Worm (Caenorhabditis elegans) whole organism, L4/young adult: Measurements from ENCODE around the gene F58A6.1.
"Not testable (repeated sequence)": the region's sequence is repeated elsewhere in the genome, so short reads cannot be mapped to it uniquely, and the experiment has no call there.

Source experiments
- W03F9.2 ChIP-seq: fragments of 150-350 bp; optimal IDR thresholded peaks from 2 replicates; lab custom pipeline; 2014; ENCODE audit warnings: missing biosample characterization, missing genetic modification characterization
- dao-5 ChIP-seq: sonication (generic microtip); optimal IDR thresholded peaks from 2 replicates; lab custom pipeline; 2016; ENCODE audit warnings: missing genotype, missing genetic modification characterization, moderate library complexity, missing compliant biosample characterization
- him-1 ChIP-seq: sonication (generic microtip); optimal IDR thresholded peaks from 2 replicates; lab custom pipeline; 2016; ENCODE audit warnings: missing genotype, missing genetic modification reagents, missing genetic modification characterization, missing compliant biosample characterization

DNA sequence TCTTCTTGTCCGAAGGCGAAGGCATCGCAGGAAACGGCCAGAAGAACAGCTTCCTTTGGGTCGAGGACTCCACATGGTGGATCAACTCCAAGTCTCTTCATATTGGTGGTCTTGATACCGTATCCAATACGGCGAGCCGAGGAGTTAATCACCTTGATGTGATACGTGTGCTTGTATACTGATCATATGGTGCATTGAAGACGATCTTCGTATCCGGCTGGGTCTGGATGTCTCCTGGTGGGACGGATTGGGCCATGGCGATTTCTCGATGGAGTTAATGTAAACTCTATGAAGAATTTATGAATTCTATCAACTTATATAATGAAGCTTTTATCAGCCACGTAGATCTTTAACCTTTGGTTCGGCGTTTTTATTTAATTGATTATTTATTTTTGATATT lies 27.5 kb upstream of the F58A6.1 start, which contains the start of gene msp-74:
- TF ChIP-seq him-1 (tag; lab: Kevin White, UChicago); dao-5 (tag; lab: Kevin White, UChicago); W03F9.2: not testable (repeated sequence)
